Fruit fly (Drosophila melanogaster) whole organism, embryonic: ENCODE measurements around the gene CG18744.

Experiments used
- C15 ChIP-seq: fragments of 200-800 bp; sonication (Bioruptor generic); IDR thresholded peaks from 3 replicates; pipeline ENCODE4 v1.3.6; 2022; ENCODE audit warnings: missing biosample characterization, missing genetic modification characterization
- CG12219 ChIP-seq: fragments of 200-800 bp; sonication (Bioruptor generic); optimal IDR thresholded peaks from 3 replicates; lab custom pipeline; 2018; ENCODE audit warnings: missing biosample characterization, mild to moderate bottlenecking, missing genetic modification characterization
- CG12744 ChIP-seq: fragments of 200-800 bp; sonication (Bioruptor generic); optimal IDR thresholded peaks from 2 replicates; lab custom pipeline; 2016; ENCODE audit warnings: missing biosample characterization, missing genetic modification characterization
- CG12942 ChIP-seq: fragments of 200-800 bp; sonication (Bioruptor generic); optimal IDR thresholded peaks from 3 replicates; lab custom pipeline; 2016; ENCODE audit warnings: missing biosample characterization, missing genetic modification characterization
- CG2889 ChIP-seq: fragments of 200-800 bp; sonication (Bioruptor generic); IDR thresholded peaks from 3 replicates; pipeline ENCODE4 v1.3.6; 2022; ENCODE audit warnings: missing biosample characterization, missing genetic modification characterization
- CG8944 ChIP-seq: fragments of 200-800 bp; sonication (Bioruptor generic); optimal IDR thresholded peaks from 3 replicates; lab custom pipeline; 2016; ENCODE audit warnings: missing biosample characterization, missing genetic modification characterization
- Chrac-16 ChIP-seq: fragments of 200-800 bp; sonication (Bioruptor generic); optimal IDR thresholded peaks from 3 replicates; lab custom pipeline; 2016; ENCODE audit warnings: missing biosample characterization, missing genetic modification characterization
- Doc2 ChIP-seq: fragments of 200-800 bp; sonication (Bioruptor generic); IDR thresholded peaks from 2 replicates; pipeline ENCODE4 v1.3.6; 2022; ENCODE audit warnings: missing biosample characterization, missing genetic modification characterization
- Xbp1 ChIP-seq: fragments of 200-800 bp; sonication (Bioruptor generic); optimal IDR thresholded peaks from 3 replicates; lab custom pipeline; 2016; ENCODE audit warnings: missing biosample characterization, mild to moderate bottlenecking, missing genetic modification characterization
- al ChIP-seq: fragments of 200-800 bp; sonication (Bioruptor generic); IDR thresholded peaks from 2 replicates; pipeline ENCODE4 v1.3.6; 2022; ENCODE audit warnings: missing biosample characterization, missing genetic modification characterization
- dysf ChIP-seq: fragments of 200-800 bp; sonication (Bioruptor generic); IDR thresholded peaks from 3 replicates; pipeline ENCODE4 v1.3.6; 2022; ENCODE audit warnings: missing biosample characterization, missing genetic modification characterization
- eve ChIP-seq, 2 experiments: fragments of >200 bp; optimal IDR thresholded peaks; 2 replicates each; lab custom pipeline; 2017; ENCODE audit warnings: missing biosample characterization in 2 of 2, missing genetic modification characterization in 2 of 2
- ttk ChIP-seq: fragments of 200-800 bp; sonication (Bioruptor generic); IDR thresholded peaks from 2 replicates; pipeline ENCODE4 v2.1.2; 2022; ENCODE audit warnings: missing biosample characterization, missing genetic modification characterization

- TF ChIP-seq CG12219 (GFP tag; lab: Kevin White, UChicago): no peak
- no peak for TF ChIP-seq Chrac-16
- TF ChIP-seq C15: no peak
- no peak for TF ChIP-seq al (GFP tag; lab: Robert Waterston, UW)
- no peak for TF ChIP-seq Xbp1 (GFP tag; lab: Kevin White, UChicago)
- no peak for TF ChIP-seq ttk
- no peak for TF ChIP-seq CG2889 (GFP tag; lab: Robert Waterston, UW)
- no peak for TF ChIP-seq CG12942 (GFP tag; lab: Kevin White, UChicago)
- TF ChIP-seq CG8944 (GFP tag; lab: Kevin White, UChicago): no peak
- TF ChIP-seq dysf (GFP tag; lab: Robert Waterston, UW): no peak
- no peak for TF ChIP-seq eve (GFP tag; optimal IDR thresholded peaks at IDR 0.05; lab: Kevin White, UChicago)
- no peak for TF ChIP-seq CG12744 (GFP tag; lab: Kevin White, UChicago)
- TF ChIP-seq Doc2: no peak
Measured at dm6 chr3R:7760970-7761558, 37.5 kb downstream of the CG18744 start.
